Fruit fly (Drosophila melanogaster) whole organism, prepupa: Measurements from ENCODE around the gene RpS7.

Experiments
- Blimp-1 ChIP-seq: fragments of 200-800 bp; sonication (Bioruptor generic); optimal IDR thresholded peaks from 3 replicates; lab custom pipeline; 2017; ENCODE audit warnings: missing biosample characterization, missing genetic modification characterization, mild to moderate bottlenecking, moderate library complexity, missing genetic modification reagents
- CG10631 ChIP-seq: fragments of 200-800 bp; sonication (Bioruptor generic); optimal IDR thresholded peaks from 2 replicates; lab custom pipeline; 2016; ENCODE audit warnings: missing biosample characterization, missing genetic modification characterization
- CG11294 ChIP-seq: fragments of 200-800 bp; sonication (Bioruptor generic); IDR thresholded peaks from 2 replicates; pipeline ENCODE4 v1.3.6; 2022; ENCODE audit warnings: missing biosample characterization, missing genetic modification characterization
- CG11902 ChIP-seq: fragments of 200-800 bp; sonication (Bioruptor generic); optimal IDR thresholded peaks from 3 replicates; lab custom pipeline; 2016; ENCODE audit warnings: missing biosample characterization, missing genetic modification characterization
- CG16779 ChIP-seq: fragments of 200-800 bp; sonication (Bioruptor generic); optimal IDR thresholded peaks from 3 replicates; lab custom pipeline; 2017; ENCODE audit warnings: missing biosample characterization, mild to moderate bottlenecking, missing genetic modification characterization
- CG3032 ChIP-seq: fragments of 200-800 bp; optimal IDR thresholded peaks from 2 replicates; lab custom pipeline; 2019; ENCODE audit warnings: missing biosample characterization, mild to moderate bottlenecking, missing genetic modification characterization, moderate library complexity
- CG34406 ChIP-seq: fragments of 200-800 bp; sonication (Bioruptor generic); optimal IDR thresholded peaks from 3 replicates; lab custom pipeline; 2016; ENCODE audit warnings: missing biosample characterization, missing genetic modification characterization
- CG3919 ChIP-seq: fragments of 200-800 bp; sonication (Bioruptor generic); optimal IDR thresholded peaks from 3 replicates; lab custom pipeline; 2016; ENCODE audit warnings: missing biosample characterization, missing genetic modification characterization
- CG4318 ChIP-seq: fragments of 200-800 bp; sonication (Bioruptor generic); optimal IDR thresholded peaks from 3 replicates; lab custom pipeline; 2017; ENCODE audit warnings: missing biosample characterization, mild to moderate bottlenecking, missing genetic modification characterization
- CG6163 ChIP-seq: fragments of 200-800 bp; sonication (Bioruptor generic); IDR thresholded peaks from 3 replicates; pipeline ENCODE4 v1.3.6; 2022; ENCODE audit warnings: missing biosample characterization, missing genetic modification characterization
- CG6276 ChIP-seq: fragments of 200-800 bp; sonication (Bioruptor generic); optimal IDR thresholded peaks from 2 replicates; lab custom pipeline; 2017; ENCODE audit warnings: missing biosample characterization, mild to moderate bottlenecking, missing genetic modification characterization
- CG6792 ChIP-seq: fragments of 200-800 bp; sonication (Bioruptor generic); optimal IDR thresholded peaks from 3 replicates; lab custom pipeline; 2016; ENCODE audit warnings: missing biosample characterization, missing genetic modification characterization
- CG6854 ChIP-seq: fragments of 200-800 bp; sonication (Bioruptor generic); optimal IDR thresholded peaks from 2 replicates; lab custom pipeline; 2017; ENCODE audit warnings: missing biosample characterization, mild to moderate bottlenecking, missing genetic modification characterization
- CG8632 ChIP-seq: fragments of 200-800 bp; sonication (Bioruptor generic); optimal IDR thresholded peaks from 3 replicates; lab custom pipeline; 2016; ENCODE audit warnings: missing biosample characterization, missing genetic modification characterization
- Eip78C ChIP-seq: fragments of 200-800 bp; sonication (Bioruptor generic); peaks from one replicate; lab custom pipeline; 2016; ENCODE audit warnings: missing biosample characterization, missing genetic modification characterization
- Hr39 ChIP-seq: fragments of 200-800 bp; sonication (Bioruptor generic); optimal IDR thresholded peaks from 2 replicates; lab custom pipeline; 2016; ENCODE audit warnings: missing biosample characterization, missing genetic modification characterization
- Hr4 ChIP-seq: fragments of 200-800 bp; sonication (Bioruptor generic); optimal IDR thresholded peaks from 3 replicates; lab custom pipeline; 2016; ENCODE audit warnings: missing biosample characterization, missing genetic modification characterization
- Lpt ChIP-seq: fragments of 200-800 bp; sonication (Bioruptor generic); optimal IDR thresholded peaks from 3 replicates; lab custom pipeline; 2016; ENCODE audit warnings: missing biosample characterization, missing genetic modification characterization
- Met ChIP-seq: fragments of 200-800 bp; sonication (Bioruptor generic); optimal IDR thresholded peaks from 3 replicates; lab custom pipeline; 2016; ENCODE audit warnings: missing biosample characterization, missing genetic modification characterization
- OdsH ChIP-seq: fragments of 200-800 bp; sonication (Bioruptor generic); optimal IDR thresholded peaks from 3 replicates; lab custom pipeline; 2016; ENCODE audit warnings: missing biosample characterization, missing genetic modification characterization
- Sox102F ChIP-seq: fragments of 200-800 bp; sonication (Bioruptor generic); optimal IDR thresholded peaks from 2 replicates; lab custom pipeline; 2016; ENCODE audit warnings: missing biosample characterization, mild to moderate bottlenecking, missing genetic modification characterization
- Sox14 ChIP-seq: fragments of 200-800 bp; sonication (Bioruptor generic); optimal IDR thresholded peaks from 3 replicates; lab custom pipeline; 2016; ENCODE audit warnings: missing biosample characterization, missing genetic modification characterization
- acj6 ChIP-seq: fragments of 200-800 bp; sonication (Bioruptor generic); optimal IDR thresholded peaks from 3 replicates; lab custom pipeline; 2016; ENCODE audit warnings: missing biosample characterization, missing genetic modification characterization
- eg ChIP-seq: fragments of 200-800 bp; sonication (Bioruptor generic); IDR thresholded peaks from 3 replicates; pipeline ENCODE4 v1.3.6; 2022; ENCODE audit warnings: missing biosample characterization, missing genetic modification characterization
- lz ChIP-seq: fragments of 200-800 bp; sonication (Bioruptor generic); optimal IDR thresholded peaks from 3 replicates; lab custom pipeline; 2016; ENCODE audit warnings: missing biosample characterization, missing genetic modification characterization
- spab ChIP-seq: fragments of 200-800 bp; sonication (Bioruptor generic); optimal IDR thresholded peaks from 2 replicates; lab custom pipeline; 2017; ENCODE audit warnings: missing biosample characterization, mild to moderate bottlenecking, missing genetic modification characterization, missing genetic modification reagents
- ss ChIP-seq, 2 experiments: fragments of 200-800 bp; sonication (Bioruptor generic); optimal IDR thresholded peaks; 2 replicates in 1 of 2; 3 replicates in 1 of 2; lab custom pipeline; 2017 to 2018; ENCODE audit warnings: mild to moderate bottlenecking in 2 of 2, missing biosample characterization in 2 of 2, missing genetic modification characterization in 2 of 2, moderate library complexity in 1 of 2
- svp ChIP-seq: fragments of 200-800 bp; sonication (Bioruptor generic); peaks from one replicate; lab custom pipeline; 2016; ENCODE audit warnings: missing biosample characterization, missing genetic modification characterization

Gene RpS7

dm6 chr3R:30222236-30222635 lies 13.4 kb upstream of the RpS7 start:
- TF ChIP-seq Eip78C (peak; percentile 56), Met (GFP tag; lab: Kevin White, UChicago) (no peak), CG11902 (GFP tag; lab: Kevin White, UChicago) (no peak), Blimp-1 (GFP tag; lab: Kevin White, UChicago) (no peak), Hr4 (no peak), Lpt (GFP tag; lab: Kevin White, UChicago) (no peak), svp (GFP tag; lab: Kevin White, UChicago) (peak; percentile 57)

- TF ChIP-seq Sox102F (no peak), CG34406 (GFP tag; lab: Kevin White, UChicago) (no peak), CG11294 (no peak), lz (GFP tag; lab: Kevin White, UChicago) (no peak), CG6854 (no peak), CG16779 (tag; lab: Kevin White, UChicago) (no peak)
Observed at dm6 chr3R:30216210-30216609, 7.4 kb upstream of the RpS7 start, which contains the start of gene CecC. CecC (plus strand) TSS chr3R:30216484.

- peak; percentile 17 for TF ChIP-seq Sox14 (GFP tag; lab: Kevin White, UChicago)
- TF ChIP-seq CG6276 (GFP tag; lab: Kevin White, UChicago) = no peak
- TF ChIP-seq svp (GFP tag; lab: Kevin White, UChicago) = peak; percentile 78
- TF ChIP-seq, all 60 proteins: peak for 2
Observed at dm6 chr3R:30215020-30215419, 6.2 kb upstream of the RpS7 start.

- no peak for TF ChIP-seq CG6854
- no peak for TF ChIP-seq Sox102F
- no peak for TF ChIP-seq acj6 (GFP tag; lab: Kevin White, UChicago)
- peak; percentile 68 for TF ChIP-seq svp (GFP tag; lab: Kevin White, UChicago)
- no peak for TF ChIP-seq OdsH (GFP tag; lab: Kevin White, UChicago)
- no peak for TF ChIP-seq Hr39 (GFP tag; lab: Kevin White, UChicago)
Observed at dm6 chr3R:30213697-30214096, 4.9 kb upstream of the RpS7 start, which contains the start of gene CecB. CecB (minus strand) TSS chr3R:30213797.

dm6 chr3R:30211856-30212255 lies 3.0 kb upstream of the RpS7 start, which contains the start of gene CecA2:
CecA2 (plus strand) TSS chr3R:30212156.
- TF ChIP-seq CG6163 (GFP tag; lab: Robert Waterston, UW) (no peak), eg (no peak), spab (GFP tag; lab: Kevin White, UChicago) (no peak), Sox102F (no peak), CG4318 (GFP tag; lab: Kevin White, UChicago) (no peak), CG6276 (GFP tag; lab: Kevin White, UChicago) (no peak), CG10631 (GFP tag; lab: Kevin White, UChicago) (no peak), Blimp-1 (GFP tag; lab: Kevin White, UChicago) (no peak)

- TF ChIP-seq CG6792 (GFP tag; lab: Kevin White, UChicago) = no peak
- peak; percentile 71 for TF ChIP-seq svp (GFP tag; lab: Kevin White, UChicago)
Observed at dm6 chr3R:30210560-30210959, 1.7 kb upstream of the RpS7 start, which contains the start of gene CecA1. CecA1 (plus strand) TSS chr3R:30210874.

- TF ChIP-seq CG3919 (GFP tag; lab: Kevin White, UChicago) (no peak), CG6163 (GFP tag; lab: Robert Waterston, UW) (no peak), Hr39 (GFP tag; lab: Kevin White, UChicago) (no peak), acj6 (GFP tag; lab: Kevin White, UChicago) (no peak), CG8632 (no peak), CG6792 (GFP tag; lab: Kevin White, UChicago) (no peak), CG3032 (tag; lab: Kevin White, UChicago) (no peak), OdsH (GFP tag; lab: Kevin White, UChicago) (no peak), Hr4 (no peak), Eip78C (no peak), CG4318 (GFP tag; lab: Kevin White, UChicago) (no peak), ss (GFP tag; optimal IDR thresholded peaks at IDR 0.05; lab: Kevin White, UChicago) (no peak)
Observed at dm6 chr3R:30209648-30210047, 828 bp upstream of the RpS7 start, which contains the start of gene Anp. Anp (plus strand) TSS chr3R:30209948.
